Fruit fly (Drosophila melanogaster): ENCODE results near the gene CG6565.

The CG6565 gene

dm6 chr2L:13414525-13415481 is 41.0 kb downstream of the CG6565 start, which contains the start of the genes CG16956, CG42784 and CG43850 (continued):
- no peak for TF ChIP-seq br (optimal IDR thresholded peaks at IDR 0.05)
- peak; percentile 51 for TF ChIP-seq dmrt99B (tag; optimal IDR thresholded peaks at IDR 0.05)
- TF ChIP-seq Stat92E (GFP tag; optimal IDR thresholded peaks at IDR 0.05), result no peak
- peak; percentile 54 for TF ChIP-seq Hey (tag; optimal IDR thresholded peaks at IDR 0.05)
- TF ChIP-seq bigmax (GFP tag; optimal IDR thresholded peaks at IDR 0.05), result peak; percentile 57
- TF ChIP-seq CG7987 (GFP tag; optimal IDR thresholded peaks at IDR 0.05), result peak; percentile 86
- TF ChIP-seq gcm (GFP tag; optimal IDR thresholded peaks at IDR 0.05), result no peak
- TF ChIP-seq cato (GFP tag; optimal IDR thresholded peaks at IDR 0.05; ENCODE audit: borderline replicate concordance), result no peak
- TF ChIP-seq inv (GFP tag; IDR thresholded peaks at IDR 0.05; ENCODE audit: partially characterized antibody), result no peak
- 0 out of 2 replicates have a peak, but pooled peaks have one; percentile 45 for TF ChIP-seq sob (GFP tag; IDR thresholded peaks at IDR 0.05)
- TF ChIP-seq scrt (GFP tag; optimal IDR thresholded peaks at IDR 0.05), result peak; percentile 78
- no peak for TF ChIP-seq H15 (GFP tag; IDR thresholded peaks at IDR 0.05)
